Fruit fly (Drosophila melanogaster) whole organism, embryonic: ENCODE results near the gene CG17930.

ENCODE experiments used
- Bteb2 ChIP-seq: fragments of 200-800 bp; sonication (Bioruptor generic); optimal IDR thresholded peaks from 2 replicates; lab custom pipeline; 2016; ENCODE audit warnings: missing biosample characterization, missing genetic modification characterization
- CG10267 ChIP-seq: fragments of 200-800 bp; sonication (Bioruptor generic); optimal IDR thresholded peaks from 2 replicates; lab custom pipeline; 2018; ENCODE audit warnings: missing biosample characterization, mild to moderate bottlenecking, missing genetic modification characterization, moderate library complexity
- CG10543 ChIP-seq: fragments of 200-800 bp; sonication (Bioruptor generic); optimal IDR thresholded peaks from 3 replicates; lab custom pipeline; 2017; ENCODE audit warnings: missing biosample characterization, mild to moderate bottlenecking, missing genetic modification characterization, moderate library complexity
- CG11456 ChIP-seq: fragments of 200-800 bp; sonication (Bioruptor generic); IDR thresholded peaks from 3 replicates; pipeline ENCODE4 v1.3.6; 2022; ENCODE audit warnings: missing biosample characterization, missing genetic modification characterization
- CG11504 ChIP-seq: fragments of 200-800 bp; sonication (Bioruptor generic); optimal IDR thresholded peaks from 3 replicates; lab custom pipeline; 2019; ENCODE audit warnings: missing biosample characterization, mild to moderate bottlenecking, missing genetic modification characterization, moderate library complexity
- CG14860 ChIP-seq: fragments of 200-800 bp; sonication (Bioruptor generic); IDR thresholded peaks from 3 replicates; pipeline ENCODE4 v1.3.6; 2022; ENCODE audit warnings: missing biosample characterization, missing genetic modification characterization; ENCODE audit not compliant: partially characterized antibody
- CG17359 ChIP-seq: fragments of 200-800 bp; sonication (Bioruptor generic); optimal IDR thresholded peaks from 3 replicates; lab custom pipeline; 2018; ENCODE audit warnings: missing biosample characterization, mild to moderate bottlenecking, missing genetic modification characterization, moderate library complexity
- CG17385 ChIP-seq: fragments of 200-800 bp; sonication (Bioruptor generic); optimal IDR thresholded peaks from 3 replicates; lab custom pipeline; 2018; ENCODE audit warnings: missing biosample characterization, mild to moderate bottlenecking, missing genetic modification characterization
- CG17612 ChIP-seq: fragments of 200-800 bp; sonication (Bioruptor generic); IDR thresholded peaks from 2 replicates; pipeline ENCODE4 v1.3.6; 2022; ENCODE audit warnings: missing biosample characterization, missing genetic modification characterization
- CG1832 ChIP-seq: fragments of 200-800 bp; sonication (Bioruptor generic); optimal IDR thresholded peaks from 2 replicates; lab custom pipeline; 2017; ENCODE audit warnings: missing biosample characterization, mild to moderate bottlenecking, missing genetic modification characterization, inconsistent platforms
- CG3065 ChIP-seq: fragments of 200-800 bp; sonication (Bioruptor generic); optimal IDR thresholded peaks from 2 replicates; lab custom pipeline; 2016; ENCODE audit warnings: missing biosample characterization, missing genetic modification characterization
- CG31224 ChIP-seq: fragments of 200-800 bp; sonication (Bioruptor generic); IDR thresholded peaks from 2 replicates; pipeline ENCODE4 v1.3.6; 2022; ENCODE audit warnings: missing biosample characterization, missing genetic modification characterization
- CG34224 ChIP-seq: fragments of 200-800 bp; sonication (Bioruptor generic); IDR thresholded peaks from 3 replicates; pipeline ENCODE4 v1.3.6; 2022; ENCODE audit warnings: missing biosample characterization, missing genetic modification characterization; ENCODE audit not compliant: partially characterized antibody
- CG42726 ChIP-seq: fragments of 200-800 bp; sonication (Bioruptor generic); IDR thresholded peaks from 2 replicates; pipeline ENCODE4 v1.3.6; 2022; ENCODE audit warnings: missing biosample characterization, missing genetic modification characterization; ENCODE audit not compliant: partially characterized antibody
- CG7839 ChIP-seq: fragments of 200-800 bp; sonication (Bioruptor generic); optimal IDR thresholded peaks from 3 replicates; lab custom pipeline; 2018; ENCODE audit warnings: missing biosample characterization, mild to moderate bottlenecking, missing genetic modification characterization, moderate library complexity
- CG7987 ChIP-seq: fragments of 200-800 bp; sonication (Bioruptor generic); optimal IDR thresholded peaks from 2 replicates; lab custom pipeline; 2018; ENCODE audit warnings: missing biosample characterization, mild to moderate bottlenecking, missing genetic modification characterization, moderate library complexity
- CoRest ChIP-seq: fragments of 200-800 bp; sonication (Bioruptor generic); optimal IDR thresholded peaks from 3 replicates; lab custom pipeline; 2018; ENCODE audit warnings: missing biosample characterization, mild to moderate bottlenecking, missing genetic modification characterization, moderate library complexity
- Dip2 ChIP-seq: fragments of 200-800 bp; sonication (Bioruptor generic); IDR thresholded peaks from 2 replicates; pipeline ENCODE4 v1.3.6; 2022; ENCODE audit warnings: missing biosample characterization, missing genetic modification characterization
- Dll ChIP-seq: fragments of 200-800 bp; sonication (Bioruptor generic); IDR thresholded peaks from 4 replicates; pipeline ENCODE4 v1.3.6; 2022; ENCODE audit warnings: missing biosample characterization, missing genetic modification characterization; ENCODE audit not compliant: partially characterized antibody
- Elba2 ChIP-seq: fragments of 200-800 bp; sonication (Bioruptor generic); optimal IDR thresholded peaks from 3 replicates; lab custom pipeline; 2016; ENCODE audit warnings: missing biosample characterization, missing genetic modification characterization
- HHEX ChIP-seq: fragments of 200-800 bp; sonication (Bioruptor generic); optimal IDR thresholded peaks from 3 replicates; lab custom pipeline; 2017; ENCODE audit warnings: missing biosample characterization, mild to moderate bottlenecking, missing genetic modification characterization, missing genetic modification reagents
- HmgZ ChIP-seq: fragments of 200-800 bp; sonication (Bioruptor generic); optimal IDR thresholded peaks from 2 replicates; lab custom pipeline; 2018; ENCODE audit warnings: missing biosample characterization, mild to moderate bottlenecking, missing genetic modification characterization
- Hmr ChIP-seq: fragments of 200-800 bp; sonication (Bioruptor generic); optimal IDR thresholded peaks from 3 replicates; lab custom pipeline; 2017; ENCODE audit warnings: mild to moderate bottlenecking, missing biosample characterization, missing genetic modification reagents, missing genetic modification characterization
- Lim3 ChIP-seq: fragments of 200-800 bp; sonication (Bioruptor generic); IDR thresholded peaks from 2 replicates; pipeline ENCODE4 v1.3.6; 2022; ENCODE audit warnings: missing biosample characterization, missing genetic modification characterization
- MBD-R2 ChIP-seq: fragments of 200-800 bp; sonication (Bioruptor generic); IDR thresholded peaks from 2 replicates; pipeline ENCODE4 v1.3.6; 2022; ENCODE audit warnings: missing biosample characterization, missing genetic modification characterization
- Optix ChIP-seq: fragments of 200-800 bp; sonication (Bioruptor generic); IDR thresholded peaks from 3 replicates; pipeline ENCODE4 v1.3.6; 2022; ENCODE audit warnings: missing biosample characterization, missing genetic modification characterization
- PHDP ChIP-seq: fragments of 200-800 bp; sonication (Bioruptor generic); optimal IDR thresholded peaks from 3 replicates; lab custom pipeline; 2018; ENCODE audit warnings: missing biosample characterization, mild to moderate bottlenecking, missing genetic modification characterization, moderate library complexity
- Side ChIP-seq: fragments of 200-800 bp; sonication (Bioruptor generic); optimal IDR thresholded peaks from 2 replicates; lab custom pipeline; 2016; ENCODE audit warnings: missing biosample characterization, missing genetic modification characterization
- Sox102F ChIP-seq: fragments of 200-800 bp; sonication (Bioruptor generic); optimal IDR thresholded peaks from 2 replicates; lab custom pipeline; 2018; ENCODE audit warnings: missing biosample characterization, mild to moderate bottlenecking, missing genetic modification characterization, moderate library complexity
- Xbp1 ChIP-seq: fragments of 200-800 bp; sonication (Bioruptor generic); optimal IDR thresholded peaks from 3 replicates; lab custom pipeline; 2016; ENCODE audit warnings: missing biosample characterization, mild to moderate bottlenecking, missing genetic modification characterization
- abd-A ChIP-seq: fragments of 200-800 bp; sonication (Bioruptor generic); optimal IDR thresholded peaks from 3 replicates; lab custom pipeline; 2019; ENCODE audit warnings: missing biosample characterization, mild to moderate bottlenecking, missing genetic modification characterization, moderate library complexity
- ash1 ChIP-seq: fragments of 200-800 bp; sonication (Bioruptor generic); optimal IDR thresholded peaks from 2 replicates; lab custom pipeline; 2018; ENCODE audit warnings: missing biosample characterization, mild to moderate bottlenecking, missing genetic modification characterization
- bowl ChIP-seq: fragments of 200-800 bp; sonication (Bioruptor generic); IDR thresholded peaks from 2 replicates; pipeline ENCODE4 v1.3.6; 2022; ENCODE audit warnings: missing biosample characterization, missing genetic modification characterization
- chn ChIP-seq: fragments of 200-800 bp; sonication (Bioruptor generic); optimal IDR thresholded peaks from 2 replicates; lab custom pipeline; 2016; ENCODE audit warnings: missing biosample characterization, missing genetic modification characterization
- dpn ChIP-seq, 2 experiments: fragments of 200-800 bp; sonication (Bioruptor generic); optimal IDR thresholded peaks; 3 replicates each; lab custom pipeline; 2016; ENCODE audit warnings: missing biosample characterization in 2 of 2, missing genetic modification characterization in 2 of 2
- gro ChIP-seq: fragments of 200-800 bp; sonication (Bioruptor generic); optimal IDR thresholded peaks from 2 replicates; lab custom pipeline; 2016; ENCODE audit warnings: missing biosample characterization, missing genetic modification characterization
- gsb ChIP-seq: fragments of 200-800 bp; sonication (Bioruptor generic); IDR thresholded peaks from 2 replicates; pipeline ENCODE4 v1.3.6; 2022; ENCODE audit warnings: missing biosample characterization, missing genetic modification characterization
- hkb ChIP-seq, 2 experiments: fragments of 200-800 bp in 1 of 2; fragments of >200 bp in 1 of 2; sonication (Bioruptor generic) in 1 of 2; IDR thresholded peaks in 1 of 2; optimal IDR thresholded peaks in 1 of 2; 2 replicates each; pipeline versions ENCODE4 v1.3.6 to Lab custom; 2017 to 2022; ENCODE audit warnings: missing biosample characterization in 1 of 2, missing genetic modification characterization in 1 of 2
- lbe ChIP-seq: fragments of 200-800 bp; sonication (Bioruptor generic); optimal IDR thresholded peaks from 2 replicates; lab custom pipeline; 2016; ENCODE audit warnings: missing biosample characterization, mild to moderate bottlenecking, missing genetic modification characterization
- lola ChIP-seq, 3 experiments: fragments of >200 bp in 2 of 3; fragments of 200-800 bp in 1 of 3; sonication (Bioruptor generic) in 1 of 3; optimal IDR thresholded peaks; 2 replicates each; lab custom pipeline; 2017 to 2019; ENCODE audit warnings: missing biosample characterization in 3 of 3, missing genetic modification characterization in 3 of 3, mild to moderate bottlenecking in 1 of 3, moderate library complexity in 1 of 3
- nau ChIP-seq: fragments of 200-800 bp; sonication (Bioruptor generic); optimal IDR thresholded peaks from 3 replicates; lab custom pipeline; 2017; ENCODE audit warnings: missing biosample characterization, mild to moderate bottlenecking, missing genetic modification characterization, missing genetic modification reagents
- oc ChIP-seq: fragments of 200-800 bp; sonication (Bioruptor generic); optimal IDR thresholded peaks from 2 replicates; lab custom pipeline; 2018; ENCODE audit warnings: missing biosample characterization, mild to moderate bottlenecking, missing genetic modification characterization, moderate library complexity
- pita ChIP-seq: fragments of 200-800 bp; sonication (Bioruptor generic); optimal IDR thresholded peaks from 2 replicates; lab custom pipeline; 2017; ENCODE audit warnings: missing biosample characterization, mild to moderate bottlenecking, missing genetic modification characterization
- ranshi ChIP-seq: fragments of 200-800 bp; sonication (Bioruptor generic); IDR thresholded peaks from 2 replicates; pipeline ENCODE4 v1.3.6; 2022; ENCODE audit warnings: missing biosample characterization, missing genetic modification characterization
- ssp ChIP-seq: fragments of 200-800 bp; sonication (Bioruptor generic); IDR thresholded peaks from 2 replicates; pipeline ENCODE4 v1.3.6; 2022; ENCODE audit warnings: missing biosample characterization, missing genetic modification characterization
- sug ChIP-seq: fragments of 200-800 bp; optimal IDR thresholded peaks from 2 replicates; lab custom pipeline; 2019; ENCODE audit warnings: missing biosample characterization, mild to moderate bottlenecking, missing genetic modification characterization, moderate library complexity
- toy ChIP-seq: fragments of 200-800 bp; sonication (Bioruptor generic); IDR thresholded peaks from 2 replicates; pipeline ENCODE4 v1.3.6; 2022; ENCODE audit warnings: missing biosample characterization, missing genetic modification characterization
- zfh1 ChIP-seq: fragments of 200-800 bp; sonication (Bioruptor generic); IDR thresholded peaks from 3 replicates; pipeline ENCODE4 v1.3.6; 2022; ENCODE audit warnings: missing biosample characterization, missing genetic modification characterization

CG17930 gene

dm6 chr3R:16355393-16355943 is 27.8 kb downstream of the CG17930 start (continued):
- TF ChIP-seq Dip2 = no peak
- TF ChIP-seq CG1832 (GFP tag; lab: Kevin White, UChicago) = no peak
- TF ChIP-seq CG7839 (tag; lab: Kevin White, UChicago) = peak; percentile 52
- TF ChIP-seq CG42726 (GFP tag; lab: Robert Waterston, UW) = no peak
- TF ChIP-seq CG10543 (GFP tag; lab: Kevin White, UChicago) = peak; percentile 83
- no peak for TF ChIP-seq Dll (GFP tag; lab: Robert Waterston, UW)
- TF ChIP-seq gro (GFP tag; lab: Kevin White, UChicago) = peak; percentile 69
- TF ChIP-seq ranshi (GFP tag; lab: Robert Waterston, UW) = peak; percentile 40; the same call in 1 of the 2 replicates
- TF ChIP-seq sug (tag; lab: Kevin White, UChicago) = peak; percentile 47
- TF ChIP-seq oc (tag; lab: Kevin White, UChicago) = no peak
- TF ChIP-seq CoRest = no peak
- TF ChIP-seq CG7987 = peak; percentile 28
- 0 out of 2 replicates have a peak, but pooled peaks have one; percentile 14 for TF ChIP-seq gsb
- TF ChIP-seq CG11456 (GFP tag; lab: Robert Waterston, UW) = peak; percentile 82
- no peak for TF ChIP-seq Optix (GFP tag; lab: Robert Waterston, UW)
- peak; percentile 10 for TF ChIP-seq Side (GFP tag; lab: Kevin White, UChicago)
- TF ChIP-seq toy (GFP tag; lab: Robert Waterston, UW) = peak; percentile 55; the same call in 1 of the 2 replicates
- no peak for TF ChIP-seq Elba2 (GFP tag; lab: Kevin White, UChicago)
- TF ChIP-seq CG17385 = peak; percentile 23
- no peak for TF ChIP-seq ssp (GFP tag; lab: Robert Waterston, UW)
- no peak for TF ChIP-seq CG14860
- 0 out of 2 replicates have a peak, but pooled peaks have one; percentile 22 for TF ChIP-seq bowl (GFP tag; lab: Robert Waterston, UW)
- TF ChIP-seq Xbp1 = no peak
- no peak for TF ChIP-seq chn (GFP tag; lab: Kevin White, UChicago)
- TF ChIP-seq CG3065 (GFP tag; lab: Kevin White, UChicago) = no peak
- no peak for TF ChIP-seq lbe (GFP tag; lab: Kevin White, UChicago)
- TF ChIP-seq hkb (optimal IDR thresholded peaks at IDR 0.05; lab: Kevin White, UChicago) = no peak
- peak; percentile 35; the same call in 1 of the 2 replicates for TF ChIP-seq hkb (GFP tag; IDR thresholded peaks at IDR 0.05; lab: Robert Waterston, UW)
- TF ChIP-seq CG31224 (GFP tag; lab: Robert Waterston, UW) = no peak
- no peak for TF ChIP-seq Bteb2 (GFP tag; lab: Kevin White, UChicago)
- TF ChIP-seq PHDP = peak; percentile 45
- TF ChIP-seq Lim3 (GFP tag; lab: Robert Waterston, UW) = no peak
- peak; percentile 65 for TF ChIP-seq HmgZ (tag; lab: Kevin White, UChicago)
- TF ChIP-seq ash1 = peak; percentile 5
- TF ChIP-seq CG34224 = no peak
- TF ChIP-seq zfh1 (GFP tag; lab: Robert Waterston, UW) = 0 out of 3 replicates have a peak, but pooled peaks have one; percentile 10
- peak; percentile 40 to 48 for TF ChIP-seq dpn (GFP tag; optimal IDR thresholded peaks at IDR 0.05; lab: Kevin White, UChicago)
- no peak for TF ChIP-seq HHEX (GFP tag; lab: Kevin White, UChicago)
- no peak for TF ChIP-seq CG17612 (GFP tag; lab: Robert Waterston, UW)
- peak; percentile 6 for TF ChIP-seq Sox102F
- TF ChIP-seq CG10267 = no peak
- peak; percentile 23 for TF ChIP-seq CG11504 (tag; lab: Kevin White, UChicago)
- peak; percentile 47 for TF ChIP-seq nau (GFP tag; lab: Kevin White, UChicago)
- TF ChIP-seq MBD-R2 (GFP tag; lab: Robert Waterston, UW) = peak; percentile 43; the same call in 1 of the 2 replicates
- peak; percentile 68 for TF ChIP-seq abd-A (tag; lab: Kevin White, UChicago)
- no peak for TF ChIP-seq pita (GFP tag; lab: Kevin White, UChicago)
- TF ChIP-seq CG17359 = peak; percentile 33
- TF ChIP-seq Hmr = peak; percentile 71
- no peak for TF ChIP-seq lola (GFP tag; optimal IDR thresholded peaks at IDR 0.05; lab: Kevin White, UChicago)
